Worm (Caenorhabditis elegans) whole organism, early embryonic: ENCODE measurements around the gene nhr-86.

ENCODE experiments used
- B0310.2 ChIP-seq: sonication (generic microtip); optimal IDR thresholded peaks from 2 replicates; lab custom pipeline; 2016; ENCODE audit warnings: mild to moderate bottlenecking, missing genetic modification characterization, missing compliant biosample characterization
- F13C5.2 ChIP-seq: sonication (generic microtip); optimal IDR thresholded peaks from 2 replicates; lab custom pipeline; 2017; ENCODE audit warnings: mild to moderate bottlenecking, missing genetic modification characterization, inconsistent platforms, missing compliant biosample characterization
- aly-1 ChIP-seq: sonication (generic microtip); optimal IDR thresholded peaks from 2 replicates; lab custom pipeline; 2016; ENCODE audit warnings: missing genetic modification characterization, missing compliant biosample characterization
- ama-1 ChIP-seq: fragments of 150-350 bp; optimal IDR thresholded peaks from 2 replicates; lab custom pipeline; 2014
- ceh-13 ChIP-seq: fragments of 200-800 bp; sonication (Bioruptor generic); optimal IDR thresholded peaks from 2 replicates; lab custom pipeline; 2018; ENCODE audit warnings: mild to moderate bottlenecking, missing genetic modification characterization, missing compliant biosample characterization
- ceh-36 ChIP-seq: sonication (generic microtip); optimal IDR thresholded peaks from 2 replicates; lab custom pipeline; 2016; ENCODE audit warnings: missing genetic modification characterization, inconsistent platforms, missing compliant biosample characterization
- ets-7 ChIP-seq: sonication (generic microtip); optimal IDR thresholded peaks from 2 replicates; lab custom pipeline; 2016; ENCODE audit warnings: missing genotype, missing genetic modification characterization, missing compliant biosample characterization
- flt-1 ChIP-seq: fragments of 200-800 bp; sonication (Bioruptor generic); IDR thresholded peaks from 2 replicates; pipeline ENCODE4 v1.3.6; 2022; ENCODE audit warnings: missing genetic modification characterization, missing compliant biosample characterization
- hmbx-1 ChIP-seq: sonication (generic microtip); optimal IDR thresholded peaks from 2 replicates; lab custom pipeline; 2016; ENCODE audit warnings: mild to moderate bottlenecking, missing genetic modification characterization, missing compliant biosample characterization
- hmg-4 ChIP-seq: fragments of 200-800 bp; sonication (Bioruptor generic); optimal IDR thresholded peaks from 2 replicates; lab custom pipeline; 2018; ENCODE audit warnings: mild to moderate bottlenecking, missing genetic modification characterization, missing compliant biosample characterization
- hnd-1 ChIP-seq: sonication (generic microtip); optimal IDR thresholded peaks from 2 replicates; lab custom pipeline; 2016; ENCODE audit warnings: missing genetic modification characterization, missing compliant biosample characterization
- pes-1 ChIP-seq: fragments of 200-800 bp; sonication (Bioruptor generic); IDR thresholded peaks from 2 replicates; pipeline ENCODE4 v1.3.6; 2022; ENCODE audit warnings: missing genetic modification reagents, missing genetic modification characterization, missing compliant biosample characterization
- scrt-1 ChIP-seq: fragments of 200-800 bp; sonication (Bioruptor generic); IDR thresholded peaks from 2 replicates; pipeline ENCODE4 v1.3.6; 2022; ENCODE audit warnings: missing genetic modification characterization, missing compliant biosample characterization
- sea-1 ChIP-seq: fragments of 200-800 bp; sonication (Bioruptor generic); conservative IDR thresholded peaks from 2 replicates; pipeline ENCODE4 v1.3.6; 2022; ENCODE audit warnings: missing genetic modification characterization, missing compliant biosample characterization
- tbx-11 ChIP-seq: fragments of 200-800 bp; sonication (Bioruptor generic); IDR thresholded peaks from 2 replicates; pipeline ENCODE4 v1.3.6; 2022; ENCODE audit warnings: missing genetic modification characterization, missing compliant biosample characterization
- tbx-37 ChIP-seq: fragments of 200-800 bp; sonication (Bioruptor generic); conservative IDR thresholded peaks from 2 replicates; pipeline ENCODE4 v1.3.6; 2022; ENCODE audit warnings: missing genetic modification reagents, missing genetic modification characterization, missing compliant biosample characterization
- tra-4 ChIP-seq: sonication (generic microtip); optimal IDR thresholded peaks from 2 replicates; lab custom pipeline; 2017; ENCODE audit warnings: missing genetic modification characterization, missing compliant biosample characterization

The nhr-86 gene

ce11 chrV:2030661-2031060 lies 36.0 kb downstream of the nhr-86 start:
- TF ChIP-seq tbx-11 (GFP tag; lab: Robert Waterston, UW) = no peak
- no peak for TF ChIP-seq ets-7
- TF ChIP-seq ama-1 (lab: Kevin White, UChicago) = no peak
- no peak for TF ChIP-seq tbx-37 (GFP tag; lab: Robert Waterston, UW)

- TF ChIP-seq ceh-36 (tag; lab: Kevin White, UChicago) = no peak
- TF ChIP-seq ama-1 (lab: Kevin White, UChicago) = no peak
- TF ChIP-seq flt-1 (GFP tag; lab: Robert Waterston, UW) = no peak
- no peak for TF ChIP-seq hmg-4 (GFP tag; lab: Kevin White, UChicago)
- TF ChIP-seq tbx-11 (GFP tag; lab: Robert Waterston, UW) = no peak
- TF ChIP-seq hmbx-1 (tag; lab: Kevin White, UChicago) = no peak
- no peak for TF ChIP-seq ceh-13 (GFP tag; lab: Kevin White, UChicago)
- TF ChIP-seq B0310.2 (tag; lab: Kevin White, UChicago) = no peak
These were observed 36.8 kb downstream of the nhr-86 start, which contains the start of gene F59A7.12 for ce11 chrV:2029877-2030276. Gene F59A7.12 (plus strand): TSS chrV:2030177.

- TF ChIP-seq aly-1 (tag; lab: Kevin White, UChicago) (no peak), tbx-11 (GFP tag; lab: Robert Waterston, UW) (no peak)
These were observed 38.9 kb downstream of the nhr-86 start, which contains the start of gene srab-13 for ce11 chrV:2027787-2028186. Gene srab-13 (minus strand): TSS chrV:2027887.

- TF ChIP-seq flt-1 (GFP tag; lab: Robert Waterston, UW) (no peak), hmbx-1 (tag; lab: Kevin White, UChicago) (no peak), hmg-4 (GFP tag; lab: Kevin White, UChicago) (no peak), pes-1 (GFP tag; lab: Robert Waterston, UW) (no peak), ets-7 (no peak), hnd-1 (tag; lab: Kevin White, UChicago) (no peak), ceh-13 (GFP tag; lab: Kevin White, UChicago) (no peak), ceh-36 (tag; lab: Kevin White, UChicago) (no peak), aly-1 (tag; lab: Kevin White, UChicago) (no peak), F13C5.2 (tag; lab: Kevin White, UChicago) (no peak), tra-4 (tag; lab: Kevin White, UChicago) (no peak), scrt-1 (GFP tag; lab: Robert Waterston, UW) (no peak), sea-1 (GFP tag; lab: Robert Waterston, UW) (no peak), B0310.2 (tag; lab: Kevin White, UChicago) (no peak), ama-1 (lab: Kevin White, UChicago) (no peak), tbx-37 (GFP tag; lab: Robert Waterston, UW) (no peak), tbx-11 (GFP tag; lab: Robert Waterston, UW) (no peak)
These were observed 44.3 kb downstream of the nhr-86 start, which contains the start of gene F59A7.5 for ce11 chrV:2022374-2022773. Gene F59A7.5 (plus strand): TSS chrV:2022674.

ce11 chrV:2021283-2021682 lies 45.4 kb downstream of the nhr-86 start:
- TF ChIP-seq pes-1 (GFP tag; lab: Robert Waterston, UW) = no peak
- no peak for TF ChIP-seq tbx-11 (GFP tag; lab: Robert Waterston, UW)
- no peak for TF ChIP-seq ceh-36 (tag; lab: Kevin White, UChicago)
- TF ChIP-seq aly-1 (tag; lab: Kevin White, UChicago) = no peak
- no peak for TF ChIP-seq hmg-4 (GFP tag; lab: Kevin White, UChicago)
- no peak for TF ChIP-seq ceh-13 (GFP tag; lab: Kevin White, UChicago)
- TF ChIP-seq hmbx-1 (tag; lab: Kevin White, UChicago) = no peak
- TF ChIP-seq scrt-1 (GFP tag; lab: Robert Waterston, UW) = no peak
- TF ChIP-seq hnd-1 (tag; lab: Kevin White, UChicago) = no peak
- TF ChIP-seq tbx-37 (GFP tag; lab: Robert Waterston, UW) = no peak
- TF ChIP-seq tra-4 (tag; lab: Kevin White, UChicago) = no peak

- TF ChIP-seq hmg-4 (GFP tag; lab: Kevin White, UChicago) (no peak), sea-1 (GFP tag; lab: Robert Waterston, UW) (no peak), tbx-11 (GFP tag; lab: Robert Waterston, UW) (no peak), flt-1 (GFP tag; lab: Robert Waterston, UW) (no peak), hmbx-1 (tag; lab: Kevin White, UChicago) (no peak), aly-1 (tag; lab: Kevin White, UChicago) (no peak)
These were observed 48.0 kb downstream of the nhr-86 start, which contains the start of gene F59A7.14 for ce11 chrV:2018689-2019088. Gene F59A7.14 (plus strand): TSS chrV:2018989.

ce11 chrV:2016428-2016827 lies 50.2 kb downstream of the nhr-86 start, which contains the start of gene F59A7.2:
Gene F59A7.2 (minus strand): TSS chrV:2016528.
- no peak for TF ChIP-seq F13C5.2 (tag; lab: Kevin White, UChicago)
- TF ChIP-seq ets-7 = no peak
- TF ChIP-seq flt-1 (GFP tag; lab: Robert Waterston, UW) = no peak
- no peak for TF ChIP-seq hmg-4 (GFP tag; lab: Kevin White, UChicago)
- no peak for TF ChIP-seq hmbx-1 (tag; lab: Kevin White, UChicago)
- no peak for TF ChIP-seq aly-1 (tag; lab: Kevin White, UChicago)

ce11 chrV:2013824-2014223 lies 52.8 kb downstream of the nhr-86 start, which contains the start of gene F59A7.11:
Gene F59A7.11 (minus strand): TSS chrV:2013924.
- TF ChIP-seq ets-7 (no peak), tbx-37 (GFP tag; lab: Robert Waterston, UW) (no peak), flt-1 (GFP tag; lab: Robert Waterston, UW) (no peak), tra-4 (tag; lab: Kevin White, UChicago) (no peak), sea-1 (GFP tag; lab: Robert Waterston, UW) (no peak), ceh-36 (tag; lab: Kevin White, UChicago) (no peak), aly-1 (tag; lab: Kevin White, UChicago) (no peak), ceh-13 (GFP tag; lab: Kevin White, UChicago) (no peak), scrt-1 (GFP tag; lab: Robert Waterston, UW) (no peak), pes-1 (GFP tag; lab: Robert Waterston, UW) (no peak), hmg-4 (GFP tag; lab: Kevin White, UChicago) (no peak), hmbx-1 (tag; lab: Kevin White, UChicago) (no peak), hnd-1 (tag; lab: Kevin White, UChicago) (no peak), tbx-11 (GFP tag; lab: Robert Waterston, UW) (no peak), B0310.2 (tag; lab: Kevin White, UChicago) (no peak), F13C5.2 (tag; lab: Kevin White, UChicago) (no peak), ama-1 (lab: Kevin White, UChicago) (no peak)
